Fruit fly (Drosophila melanogaster) whole organism, adult: ENCODE data around the gene wam.

Source experiments
- CG11617 ChIP-seq: fragments of 200-800 bp; sonication (Bioruptor generic); optimal IDR thresholded peaks from 2 replicates; lab custom pipeline; 2017; ENCODE audit warnings: mild to moderate bottlenecking, missing biosample characterization, missing genetic modification reagents, missing genetic modification characterization
- CG12768 ChIP-seq: fragments of 200-800 bp; sonication (Bioruptor generic); optimal IDR thresholded peaks from 2 replicates; lab custom pipeline; 2017; ENCODE audit warnings: missing biosample characterization, missing genetic modification characterization, mild to moderate bottlenecking, moderate library complexity, missing genetic modification reagents
- CG14711 ChIP-seq: fragments of 200-800 bp; sonication (Bioruptor generic); optimal IDR thresholded peaks from 2 replicates; lab custom pipeline; 2018; ENCODE audit warnings: missing biosample characterization, mild to moderate bottlenecking, missing genetic modification characterization, moderate library complexity
- CG33017 ChIP-seq: fragments of 200-800 bp; sonication (Bioruptor generic); optimal IDR thresholded peaks from 2 replicates; lab custom pipeline; 2018; ENCODE audit warnings: missing biosample characterization, mild to moderate bottlenecking, missing genetic modification characterization, moderate library complexity
- CG5204 ChIP-seq: fragments of 200-800 bp; sonication (Bioruptor generic); optimal IDR thresholded peaks from 2 replicates; lab custom pipeline; 2016; ENCODE audit warnings: missing biosample characterization, missing genetic modification characterization
- CG7101 ChIP-seq: fragments of 200-800 bp; sonication (Bioruptor generic); optimal IDR thresholded peaks from 2 replicates; lab custom pipeline; 2018; ENCODE audit warnings: missing biosample characterization, mild to moderate bottlenecking, missing genetic modification characterization, moderate library complexity
- Crg-1 ChIP-seq: fragments of 200-800 bp; sonication (Bioruptor generic); optimal IDR thresholded peaks from 2 replicates; lab custom pipeline; 2016; ENCODE audit warnings: missing biosample characterization, missing genetic modification characterization
- Hr96 ChIP-seq: fragments of 200-800 bp; sonication (Bioruptor generic); optimal IDR thresholded peaks from 2 replicates; lab custom pipeline; 2016; ENCODE audit warnings: missing biosample characterization, missing genetic modification characterization
- bab1 ChIP-seq: fragments of 200-800 bp; sonication (Bioruptor generic); optimal IDR thresholded peaks from 3 replicates; lab custom pipeline; 2019; ENCODE audit warnings: missing biosample characterization, mild to moderate bottlenecking, missing genetic modification characterization, moderate library complexity
- cic ChIP-seq: fragments of 200-800 bp; sonication (Bioruptor generic); optimal IDR thresholded peaks from 2 replicates; lab custom pipeline; 2017; ENCODE audit warnings: missing biosample characterization, mild to moderate bottlenecking, missing genetic modification characterization, moderate library complexity
- cnc ChIP-seq, 2 experiments: fragments of >200 bp; optimal IDR thresholded peaks; 2 replicates each; lab custom pipeline; 2017
- kay ChIP-seq: fragments of 200-800 bp; sonication (Bioruptor generic); peaks from one replicate; lab custom pipeline; 2016; ENCODE audit warnings: missing biosample characterization, missing genetic modification characterization, borderline replicate concordance
- ovo ChIP-seq: fragments of 200-800 bp; sonication (Bioruptor generic); optimal IDR thresholded peaks from 2 replicates; lab custom pipeline; 2016; ENCODE audit warnings: missing biosample characterization, missing genetic modification characterization
- tj ChIP-seq: fragments of 200-800 bp; sonication (Bioruptor generic); optimal IDR thresholded peaks from 3 replicates; lab custom pipeline; 2017; ENCODE audit warnings: missing biosample characterization, mild to moderate bottlenecking, missing genetic modification characterization, moderate library complexity

DNA sequence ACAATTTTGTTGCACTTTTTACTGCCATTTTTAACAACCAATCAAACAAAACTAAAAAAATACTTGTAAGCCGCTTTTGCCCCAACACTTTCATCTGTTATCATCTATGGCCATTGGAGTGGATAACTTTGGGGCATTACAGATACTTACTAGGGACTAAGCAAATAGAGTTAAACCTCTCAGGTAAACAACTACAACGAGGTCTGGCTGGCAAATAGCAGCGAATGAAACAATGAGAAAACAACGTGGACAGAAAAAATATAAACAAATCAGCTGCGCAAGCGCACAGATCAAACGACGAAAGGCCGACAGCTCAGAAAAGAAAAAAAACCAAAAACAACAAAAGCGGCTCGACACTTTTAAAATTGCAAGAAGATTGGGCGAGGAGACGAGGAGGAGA is 14.3 kb upstream of the wam start:
- TF ChIP-seq cic (GFP tag; lab: Kevin White, UChicago) (no peak), CG12768 (GFP tag; lab: Kevin White, UChicago) (no peak), cnc (optimal IDR thresholded peaks at IDR 0.05; lab: Kevin White, UChicago) (no peak), Crg-1 (GFP tag; lab: Kevin White, UChicago) (no peak), CG11617 (no peak), CG5204 (GFP tag; lab: Kevin White, UChicago) (no peak), CG14711 (no peak), CG7101 (tag; lab: Kevin White, UChicago) (no peak), Hr96 (no peak), ovo (GFP tag; lab: Kevin White, UChicago) (no peak), tj (GFP tag; lab: Kevin White, UChicago) (no peak), kay (GFP tag; lab: Kevin White, UChicago) (no peak), bab1 (GFP tag; lab: Kevin White, UChicago) (no peak), CG33017 (no peak)
